Worm (Caenorhabditis elegans): Measurements from ENCODE around the gene str-170.

The str-170 gene

ce11 chrIV:4887258-4887657 lies 10.1 kb downstream of the str-170 start, which contains the start of gene T08B6.1:
T08B6.1 (minus strand) TSS chrIV:4887358.
- TF ChIP-seq ets-7 (tag; optimal IDR thresholded peaks at IDR 0.05) (no peak), B0310.2 (tag; optimal IDR thresholded peaks at IDR 0.05) (no peak), ama-1 (optimal IDR thresholded peaks at IDR 0.05) (no peak)

- no peak for TF ChIP-seq ceh-36 (tag; optimal IDR thresholded peaks at IDR 0.05)
Observed at ce11 chrIV:4889613-4890012, 12.4 kb downstream of the str-170 start, which contains the start of gene sgnh-1. sgnh-1 (plus strand) TSS chrIV:4889913.

ce11 chrIV:4890543-4890942 lies 13.3 kb downstream of the str-170 start, which contains the start of gene T08B6.9:
T08B6.9 (plus strand) TSS chrIV:4890843.
- TF ChIP-seq tbx-37 (GFP tag; conservative IDR thresholded peaks at IDR 0.05) (no peak), sea-1 (GFP tag; conservative IDR thresholded peaks at IDR 0.05) (no peak), hnd-1 (tag; optimal IDR thresholded peaks at IDR 0.05) (no peak), ets-7 (tag; optimal IDR thresholded peaks at IDR 0.05) (no peak), tra-4 (tag; optimal IDR thresholded peaks at IDR 0.05) (no peak), ceh-13 (GFP tag; optimal IDR thresholded peaks at IDR 0.05) (no peak)

- TF ChIP-seq scrt-1 (GFP tag; IDR thresholded peaks at IDR 0.05) (no peak), hmbx-1 (tag; optimal IDR thresholded peaks at IDR 0.05) (no peak), flt-1 (GFP tag; IDR thresholded peaks at IDR 0.05) (no peak), ceh-36 (tag; optimal IDR thresholded peaks at IDR 0.05) (no peak), ets-7 (tag; optimal IDR thresholded peaks at IDR 0.05) (no peak), F13C5.2 (tag; optimal IDR thresholded peaks at IDR 0.05) (no peak), B0310.2 (tag; optimal IDR thresholded peaks at IDR 0.05) (no peak), pes-1 (GFP tag; IDR thresholded peaks at IDR 0.05) (no peak), hmg-4 (GFP tag; optimal IDR thresholded peaks at IDR 0.05) (no peak), tbx-37 (GFP tag; conservative IDR thresholded peaks at IDR 0.05) (no peak), ama-1 (optimal IDR thresholded peaks at IDR 0.05) (no peak)
Observed at ce11 chrIV:4903961-4904360, 26.8 kb downstream of the str-170 start, which contains the start of gene str-161. str-161 (minus strand) TSS chrIV:4904061.

ce11 chrIV:4905645-4906135 lies 28.5 kb downstream of the str-170 start, which contains the start of gene T08B6.4:
T08B6.4 (plus strand) TSS chrIV:4905695.
- TF ChIP-seq tra-4 (tag; optimal IDR thresholded peaks at IDR 0.05) (no peak), ets-7 (tag; optimal IDR thresholded peaks at IDR 0.05) (no peak), ceh-36 (tag; optimal IDR thresholded peaks at IDR 0.05) (no peak), hnd-1 (tag; optimal IDR thresholded peaks at IDR 0.05) (no peak), tbx-11 (GFP tag; IDR thresholded peaks at IDR 0.05) (no peak), F13C5.2 (tag; optimal IDR thresholded peaks at IDR 0.05) (no peak), B0310.2 (tag; optimal IDR thresholded peaks at IDR 0.05) (no peak), flt-1 (GFP tag; IDR thresholded peaks at IDR 0.05) (no peak), scrt-1 (GFP tag; IDR thresholded peaks at IDR 0.05) (no peak), pes-1 (GFP tag; IDR thresholded peaks at IDR 0.05) (no peak), ceh-13 (GFP tag; optimal IDR thresholded peaks at IDR 0.05) (no peak), sea-1 (GFP tag; conservative IDR thresholded peaks at IDR 0.05) (no peak), aly-1 (tag; optimal IDR thresholded peaks at IDR 0.05) (no peak), ama-1 (optimal IDR thresholded peaks at IDR 0.05) (no peak), hmg-4 (GFP tag; optimal IDR thresholded peaks at IDR 0.05) (no peak), tbx-37 (GFP tag; conservative IDR thresholded peaks at IDR 0.05) (no peak), hmbx-1 (tag; optimal IDR thresholded peaks at IDR 0.05) (no peak)

- TF ChIP-seq scrt-1 (GFP tag; IDR thresholded peaks at IDR 0.05), result no peak
- no peak for TF ChIP-seq ceh-13 (GFP tag; optimal IDR thresholded peaks at IDR 0.05)
- TF ChIP-seq F13C5.2 (tag; optimal IDR thresholded peaks at IDR 0.05), result no peak
Observed at ce11 chrIV:4909039-4909438, 31.8 kb downstream of the str-170 start, which contains the start of gene str-159. str-159 (plus strand) TSS chrIV:4909339.

ce11 chrIV:4913090-4913489 lies 35.9 kb downstream of the str-170 start, which contains the start of gene str-156:
str-156 (plus strand) TSS chrIV:4913390.
- TF ChIP-seq scrt-1 (GFP tag; IDR thresholded peaks at IDR 0.05), result no peak

ce11 chrIV:4915689-4916088 lies 38.5 kb downstream of the str-170 start, which contains the start of gene str-155:
str-155 (plus strand) TSS chrIV:4915989.
- TF ChIP-seq ama-1 (optimal IDR thresholded peaks at IDR 0.05) (no peak), aly-1 (tag; optimal IDR thresholded peaks at IDR 0.05) (no peak), ets-7 (tag; optimal IDR thresholded peaks at IDR 0.05) (no peak), hmbx-1 (tag; optimal IDR thresholded peaks at IDR 0.05) (no peak), F13C5.2 (tag; optimal IDR thresholded peaks at IDR 0.05) (no peak), tbx-11 (GFP tag; IDR thresholded peaks at IDR 0.05) (no peak), scrt-1 (GFP tag; IDR thresholded peaks at IDR 0.05) (no peak), ceh-36 (tag; optimal IDR thresholded peaks at IDR 0.05) (no peak)

- no peak for TF ChIP-seq hmbx-1 (tag; optimal IDR thresholded peaks at IDR 0.05)
- no peak for TF ChIP-seq ceh-13 (GFP tag; optimal IDR thresholded peaks at IDR 0.05)
- no peak for TF ChIP-seq sea-1 (GFP tag; conservative IDR thresholded peaks at IDR 0.05)
- TF ChIP-seq flt-1 (GFP tag; IDR thresholded peaks at IDR 0.05), result no peak
Observed at ce11 chrIV:4917774-4918173, 40.6 kb downstream of the str-170 start, which contains the start of gene str-158. str-158 (plus strand) TSS chrIV:4918074.

Measured in whole organism, early embryonic.